Worm (Caenorhabditis elegans) whole organism, young adult: Measurements from ENCODE around the gene dgk-2.

ENCODE experiments used
- B0035.1 ChIP-seq: sonication (generic microtip); optimal IDR thresholded peaks from 2 replicates; lab custom pipeline; 2016; ENCODE audit warnings: missing genetic modification characterization, mild to moderate bottlenecking, missing compliant biosample characterization, missing genotype, missing genetic modification reagents
- B0336.3 ChIP-seq: fragments of 200-800 bp; sonication (Bioruptor generic); IDR thresholded peaks from 2 replicates; pipeline ENCODE4 v1.3.6; 2022; ENCODE audit warnings: missing genetic modification characterization, missing compliant biosample characterization
- C17E4.6 ChIP-seq: fragments of 200-800 bp; sonication (Bioruptor generic); IDR thresholded peaks from 2 replicates; pipeline ENCODE4 v1.3.6; 2022; ENCODE audit warnings: missing genetic modification reagents, missing genetic modification characterization, missing compliant biosample characterization
- F22D6.2 ChIP-seq: sonication (generic microtip); optimal IDR thresholded peaks from 2 replicates; lab custom pipeline; 2016; ENCODE audit warnings: mild to moderate bottlenecking, missing genetic modification characterization, missing compliant biosample characterization
- F39B2.1 ChIP-seq: fragments of 200-800 bp; sonication (Bioruptor generic); IDR thresholded peaks from 2 replicates; pipeline ENCODE4 v1.3.6; 2022; ENCODE audit warnings: missing genetic modification reagents, missing genetic modification characterization, missing compliant biosample characterization
- F49E8.2 ChIP-seq: sonication (generic microtip); optimal IDR thresholded peaks from 3 replicates; lab custom pipeline; 2017; ENCODE audit warnings: missing genetic modification characterization, mild to moderate bottlenecking, missing compliant biosample characterization, antibody characterized with exemption, moderate library complexity; ENCODE audit not compliant: insufficient read depth
- F52B5.7 ChIP-seq: sonication (generic microtip); optimal IDR thresholded peaks from 2 replicates; lab custom pipeline; 2016; ENCODE audit warnings: mild to moderate bottlenecking, missing genetic modification characterization, missing compliant biosample characterization
- F57C9.4 ChIP-seq: sonication (generic microtip); optimal IDR thresholded peaks from 2 replicates; lab custom pipeline; 2017; ENCODE audit warnings: mild to moderate bottlenecking, missing genetic modification characterization, missing compliant biosample characterization
- T07F8.4 ChIP-seq: sonication (generic microtip); optimal IDR thresholded peaks from 2 replicates; lab custom pipeline; 2016; ENCODE audit warnings: mild to moderate bottlenecking, missing genetic modification characterization, moderate library complexity, missing compliant biosample characterization
- Y53F4B.3 ChIP-seq: fragments of 200-800 bp; sonication (Bioruptor generic); IDR thresholded peaks from 2 replicates; pipeline ENCODE4 v1.3.6; 2022; ENCODE audit warnings: missing genetic modification reagents, missing genetic modification characterization, missing compliant biosample characterization
- Y79H2A.3 ChIP-seq: fragments of 200-800 bp; sonication (Bioruptor generic); conservative IDR thresholded peaks from 2 replicates; pipeline ENCODE4 v1.3.6; 2022; ENCODE audit warnings: missing genetic modification reagents, missing genetic modification characterization, missing compliant biosample characterization
- Y95B8A.8 ChIP-seq: fragments of 200-800 bp; sonication (Bioruptor generic); IDR thresholded peaks from 2 replicates; pipeline ENCODE4 v1.3.6; 2022; ENCODE audit warnings: missing genetic modification reagents, missing genetic modification characterization, missing compliant biosample characterization
- ZK185.1 ChIP-seq: sonication (generic microtip); optimal IDR thresholded peaks from 2 replicates; lab custom pipeline; 2016; ENCODE audit warnings: mild to moderate bottlenecking, missing genetic modification characterization, missing compliant biosample characterization; ENCODE audit not compliant: poor library complexity, severe bottlenecking
- aptf-3 ChIP-seq: fragments of 200-800 bp; sonication (Bioruptor generic); IDR thresholded peaks from 2 replicates; pipeline ENCODE4 v1.3.6; 2022; ENCODE audit warnings: missing genetic modification characterization, missing compliant biosample characterization
- athp-1 ChIP-seq: sonication (generic microtip); optimal IDR thresholded peaks from 2 replicates; lab custom pipeline; 2017; ENCODE audit warnings: mild to moderate bottlenecking, missing genetic modification characterization, missing compliant biosample characterization
- attf-3 ChIP-seq: fragments of 200-800 bp; sonication (Bioruptor generic); conservative IDR thresholded peaks from 2 replicates; pipeline ENCODE4 v1.3.6; 2022; ENCODE audit warnings: missing genetic modification reagents, missing genetic modification characterization, missing compliant biosample characterization
- ceh-27 ChIP-seq: fragments of 200-800 bp; sonication (Bioruptor generic); optimal IDR thresholded peaks from 2 replicates; lab custom pipeline; 2018; ENCODE audit warnings: mild to moderate bottlenecking, missing genetic modification characterization, moderate library complexity, missing compliant biosample characterization
- ceh-58 ChIP-seq: fragments of 200-800 bp; sonication (Bioruptor generic); IDR thresholded peaks from 2 replicates; pipeline ENCODE4 v1.3.6; 2022; ENCODE audit warnings: missing genetic modification characterization, missing compliant biosample characterization
- ceh-79 ChIP-seq: sonication (generic microtip); optimal IDR thresholded peaks from 2 replicates; lab custom pipeline; 2017; ENCODE audit warnings: mild to moderate bottlenecking, missing genetic modification characterization, missing compliant biosample characterization
- chd-7 ChIP-seq: sonication (generic microtip); optimal IDR thresholded peaks from 2 replicates; lab custom pipeline; 2016; ENCODE audit warnings: mild to moderate bottlenecking, missing genetic modification characterization, moderate library complexity, missing compliant biosample characterization
- dox-1 ChIP-seq: fragments of 200-800 bp; sonication (Bioruptor generic); IDR thresholded peaks from 2 replicates; pipeline ENCODE4 v1.3.6; 2022; ENCODE audit warnings: missing genetic modification reagents, missing genetic modification characterization, missing compliant biosample characterization
- efl-1 ChIP-seq: fragments of 150-350 bp; optimal IDR thresholded peaks from 2 replicates; lab custom pipeline; 2014; ENCODE audit warnings: missing biosample characterization, missing genetic modification reagents, missing genetic modification characterization
- egrh-3 ChIP-seq: fragments of 200-800 bp; sonication (Bioruptor generic); IDR thresholded peaks from 2 replicates; pipeline ENCODE4 v1.3.6; 2022; ENCODE audit warnings: missing genetic modification reagents, missing genetic modification characterization, missing compliant biosample characterization
- ekl-4 ChIP-seq: fragments of 200-800 bp; sonication (Bioruptor generic); IDR thresholded peaks from 2 replicates; pipeline ENCODE4 v1.3.6; 2022; ENCODE audit warnings: missing genetic modification reagents, missing genetic modification characterization, missing compliant biosample characterization
- ets-4 ChIP-seq: fragments of 200-800 bp; sonication (Bioruptor generic); optimal IDR thresholded peaks from 2 replicates; lab custom pipeline; 2018; ENCODE audit warnings: mild to moderate bottlenecking, missing genetic modification characterization, missing compliant biosample characterization
- gei-17 ChIP-seq: fragments of 200-800 bp; sonication (Bioruptor generic); optimal IDR thresholded peaks from 2 replicates; lab custom pipeline; 2018; ENCODE audit warnings: mild to moderate bottlenecking, missing genetic modification characterization, missing compliant biosample characterization
- hmg-1.2 ChIP-seq: fragments of 200-800 bp; sonication (Bioruptor generic); IDR thresholded peaks from 2 replicates; pipeline ENCODE4 v1.3.6; 2022; ENCODE audit warnings: missing genetic modification reagents, missing genetic modification characterization, missing compliant biosample characterization
- hsf-1 ChIP-seq: fragments of 200-800 bp; sonication (Bioruptor generic); IDR thresholded peaks from 2 replicates; pipeline ENCODE4 v1.3.6; 2022; ENCODE audit warnings: missing genetic modification reagents, missing genetic modification characterization, missing compliant biosample characterization
- lin-40 ChIP-seq: sonication (generic microtip); optimal IDR thresholded peaks from 2 replicates; lab custom pipeline; 2016; ENCODE audit warnings: missing genetic modification characterization, mild to moderate bottlenecking, missing compliant biosample characterization, missing genotype, missing genetic modification reagents
- madf-3 ChIP-seq: fragments of 200-800 bp; sonication (Bioruptor generic); IDR thresholded peaks from 2 replicates; pipeline ENCODE4 v1.3.6; 2022; ENCODE audit warnings: missing genetic modification reagents, missing genetic modification characterization, missing compliant biosample characterization
- madf-6 ChIP-seq: fragments of 200-800 bp; sonication (Bioruptor generic); IDR thresholded peaks from 2 replicates; pipeline ENCODE4 v1.3.6; 2022; ENCODE audit warnings: missing genetic modification reagents, missing genetic modification characterization, missing compliant biosample characterization
- nfya-1 ChIP-seq: sonication (generic microtip); optimal IDR thresholded peaks from 2 replicates; lab custom pipeline; 2017; ENCODE audit warnings: antibody characterized with exemption, missing compliant biosample characterization, missing genetic modification characterization, borderline replicate concordance; ENCODE audit not compliant: insufficient read depth
- nhr-120 ChIP-seq: fragments of 200-800 bp; sonication (Bioruptor generic); IDR thresholded peaks from 2 replicates; pipeline ENCODE4 v1.3.6; 2022; ENCODE audit warnings: missing genetic modification characterization, missing compliant biosample characterization
- nhr-179 ChIP-seq: sonication (generic microtip); optimal IDR thresholded peaks from 2 replicates; lab custom pipeline; 2016; ENCODE audit warnings: mild to moderate bottlenecking, missing genetic modification characterization, missing compliant biosample characterization
- nhr-27 ChIP-seq: fragments of 200-800 bp; sonication (Bioruptor generic); optimal IDR thresholded peaks from 2 replicates; lab custom pipeline; 2018; ENCODE audit warnings: mild to moderate bottlenecking, missing genetic modification characterization, moderate library complexity, missing compliant biosample characterization
- nhr-80 ChIP-seq: sonication (generic microtip); optimal IDR thresholded peaks from 2 replicates; lab custom pipeline; 2016; ENCODE audit warnings: missing genetic modification characterization, missing compliant biosample characterization
- nhr-90 ChIP-seq: sonication (generic microtip); optimal IDR thresholded peaks from 2 replicates; lab custom pipeline; 2016; ENCODE audit warnings: missing genotype, mild to moderate bottlenecking, missing genetic modification characterization, missing compliant biosample characterization
- pha-4 ChIP-seq: fragments of 150-350 bp; sonication (generic microtip); optimal IDR thresholded peaks from 2 replicates; lab custom pipeline; 2014; ENCODE audit warnings: missing biosample characterization, missing genetic modification reagents, missing genetic modification characterization
- sdz-38 ChIP-seq: sonication (generic microtip); optimal IDR thresholded peaks from 2 replicates; lab custom pipeline; 2016; ENCODE audit warnings: missing genotype, missing genetic modification characterization, missing compliant biosample characterization
- snpc-1.1 ChIP-seq: sonication (generic microtip); optimal IDR thresholded peaks from 2 replicates; lab custom pipeline; 2017; ENCODE audit warnings: missing genetic modification characterization, mild to moderate bottlenecking, missing compliant biosample characterization, antibody characterized with exemption, moderate library complexity, missing genotype, missing genetic modification reagents; ENCODE audit not compliant: insufficient read depth
- snpc-3.4 ChIP-seq: sonication (generic microtip); optimal IDR thresholded peaks from 2 replicates; lab custom pipeline; 2017; ENCODE audit warnings: missing genetic modification characterization, mild to moderate bottlenecking, missing compliant biosample characterization, antibody characterized with exemption, moderate library complexity, missing genotype, missing genetic modification reagents
- somi-1 ChIP-seq: fragments of 200-800 bp; sonication (Bioruptor generic); optimal IDR thresholded peaks from 2 replicates; lab custom pipeline; 2018; ENCODE audit warnings: mild to moderate bottlenecking, missing genetic modification characterization, missing compliant biosample characterization
- sptf-2 ChIP-seq: fragments of 200-800 bp; sonication (Bioruptor generic); optimal IDR thresholded peaks from 2 replicates; lab custom pipeline; 2018; ENCODE audit warnings: mild to moderate bottlenecking, missing genetic modification characterization, missing compliant biosample characterization
- tbp1 ChIP-seq: fragments of 200-800 bp; sonication (Bioruptor generic); optimal IDR thresholded peaks from 2 replicates; lab custom pipeline; 2018; ENCODE audit warnings: mild to moderate bottlenecking, missing genetic modification characterization, missing compliant biosample characterization
- ztf-25 ChIP-seq: fragments of 200-800 bp; sonication (Bioruptor generic); IDR thresholded peaks from 2 replicates; pipeline ENCODE4 v1.3.6; 2022; ENCODE audit warnings: missing genetic modification reagents, missing genetic modification characterization, missing compliant biosample characterization

dgk-2 gene

ce11 chrX:4544543-4544942 is 40.4 kb upstream of the dgk-2 start, which contains the start of gene C07A12.2:
C07A12.2 (plus strand) TSS chrX:4544843.
- no peak for TF ChIP-seq hsf-1 (GFP tag; lab: Robert Waterston, UW)
- no peak for TF ChIP-seq Y53F4B.3 (GFP tag; lab: Robert Waterston, UW)
- TF ChIP-seq ekl-4 (GFP tag; lab: Robert Waterston, UW) = no peak
- no peak for TF ChIP-seq hmg-1.2
- TF ChIP-seq nhr-27 (tag; lab: Kevin White, UChicago) = no peak
- no peak for TF ChIP-seq snpc-1.1 (tag; lab: Kevin White, UChicago)
- TF ChIP-seq F39B2.1 = no peak
- no peak for TF ChIP-seq F49E8.2 (tag; lab: Kevin White, UChicago)
- TF ChIP-seq dox-1 (GFP tag; lab: Robert Waterston, UW) = no peak
- no peak for TF ChIP-seq gei-17 (GFP tag; lab: Kevin White, UChicago)
- TF ChIP-seq C17E4.6 = no peak
- TF ChIP-seq somi-1 (GFP tag; lab: Kevin White, UChicago) = no peak
- no peak for TF ChIP-seq attf-3
- TF ChIP-seq ceh-27 = no peak

- TF ChIP-seq nhr-80 (tag; lab: Kevin White, UChicago) = peak; percentile 56
- TF ChIP-seq T07F8.4 (tag; lab: Kevin White, UChicago) = no peak
- TF ChIP-seq, all 124 proteins: peak for 1
Observed at ce11 chrX:4534112-4534511, 29.9 kb upstream of the dgk-2 start.

- TF ChIP-seq ekl-4 (GFP tag; lab: Robert Waterston, UW) (0 out of 2 replicates have a peak, but pooled peaks have one; percentile 30), tbp1 (peak; percentile 60), snpc-3.4 (tag; lab: Kevin White, UChicago) (no peak), aptf-3 (GFP tag; lab: Robert Waterston, UW) (no peak), F52B5.7 (tag; lab: Kevin White, UChicago) (no peak), F22D6.2 (peak; percentile 90), ztf-25 (no peak), lin-40 (peak; percentile 81), nhr-27 (tag; lab: Kevin White, UChicago) (no peak), ceh-27 (peak; percentile 54), ceh-58 (GFP tag; lab: Robert Waterston, UW) (no peak), sptf-2 (no peak), athp-1 (tag; lab: Kevin White, UChicago) (no peak), madf-6 (GFP tag; lab: Robert Waterston, UW) (no peak), ceh-79 (tag; lab: Kevin White, UChicago) (no peak), B0035.1 (tag; lab: Kevin White, UChicago) (no peak), nhr-120 (GFP tag; lab: Robert Waterston, UW) (no peak), chd-7 (tag; lab: Kevin White, UChicago) (peak; percentile 70), hsf-1 (GFP tag; lab: Robert Waterston, UW) (no peak), madf-3 (GFP tag; lab: Robert Waterston, UW) (no peak), Y95B8A.8 (GFP tag; lab: Robert Waterston, UW) (no peak), Y79H2A.3 (GFP tag; lab: Robert Waterston, UW) (no peak), nfya-1 (no peak), ZK185.1 (tag; lab: Kevin White, UChicago) (peak; percentile 5), pha-4 (tag; lab: Kevin White, UChicago) (no peak), F57C9.4 (tag; lab: Kevin White, UChicago) (no peak), B0336.3 (GFP tag; lab: Robert Waterston, UW) (peak; percentile 69), nhr-80 (tag; lab: Kevin White, UChicago) (peak; percentile 100), egrh-3 (no peak), C17E4.6 (no peak), nhr-90 (tag; lab: Kevin White, UChicago) (peak; percentile 72), nhr-179 (tag; lab: Kevin White, UChicago) (no peak), sdz-38 (no peak), ets-4 (GFP tag; lab: Kevin White, UChicago) (peak; percentile 93), efl-1 (no peak)
Observed at ce11 chrX:4532160-4532741, 28.1 kb upstream of the dgk-2 start, which contains the start of gene nhr-35. nhr-35 (plus strand) TSS chrX:4532691.
